Worm (Caenorhabditis elegans) whole organism, L4 larva: ENCODE data around the gene srh-219.

ENCODE experiments used
- F37D6.2 ChIP-seq: sonication (generic microtip); optimal IDR thresholded peaks from 2 replicates; lab custom pipeline; 2016; ENCODE audit warnings: mild to moderate bottlenecking, missing genetic modification characterization, missing compliant biosample characterization
- T20F7.1 ChIP-seq: fragments of 200-800 bp; sonication (Bioruptor generic); optimal IDR thresholded peaks from 2 replicates; lab custom pipeline; 2018; ENCODE audit warnings: mild to moderate bottlenecking, missing genetic modification characterization, missing compliant biosample characterization
- arid-1 ChIP-seq: fragments of 200-800 bp; sonication (Bioruptor generic); conservative IDR thresholded peaks from 2 replicates; pipeline ENCODE4 v1.3.6; 2022; ENCODE audit warnings: missing genetic modification reagents, missing genetic modification characterization, missing compliant biosample characterization
- ceh-44 ChIP-seq: fragments of 200-800 bp; sonication (Bioruptor generic); IDR thresholded peaks from 2 replicates; pipeline ENCODE4 v1.3.6; 2022; ENCODE audit warnings: missing genetic modification reagents, missing genetic modification characterization, missing compliant biosample characterization
- cey-2 ChIP-seq: sonication (generic microtip); optimal IDR thresholded peaks from 3 replicates; lab custom pipeline; 2017; ENCODE audit warnings: missing genetic modification characterization, mild to moderate bottlenecking, missing compliant biosample characterization, antibody characterized with exemption, borderline replicate concordance; ENCODE audit not compliant: insufficient read depth
- ctbp-1 ChIP-seq: fragments of 200-800 bp; sonication (Bioruptor generic); IDR thresholded peaks from 2 replicates; pipeline ENCODE4 v1.3.6; 2022; ENCODE audit warnings: missing genetic modification reagents, missing genetic modification characterization, missing compliant biosample characterization
- daf-16 ChIP-seq, 3 experiments: sonication (generic microtip); optimal IDR thresholded peaks; 2 replicates each; lab custom pipeline; 2016 to 2017; ENCODE audit warnings: missing genetic modification characterization in 3 of 3, missing genetic modification reagents in 3 of 3, mild to moderate bottlenecking in 2 of 3, missing compliant biosample characterization in 2 of 3, missing biosample characterization in 1 of 3, moderate library complexity in 1 of 3
- dmd-6 ChIP-seq: fragments of 200-800 bp; sonication (Bioruptor generic); IDR thresholded peaks from 2 replicates; pipeline ENCODE4 v1.3.6; 2022; ENCODE audit warnings: missing genetic modification reagents, missing genetic modification characterization, missing compliant biosample characterization
- dve-1 ChIP-seq: sonication (generic microtip); optimal IDR thresholded peaks from 2 replicates; lab custom pipeline; 2017; ENCODE audit warnings: antibody characterized with exemption, mild to moderate bottlenecking, missing genetic modification characterization, missing compliant biosample characterization; ENCODE audit not compliant: insufficient read depth
- egl-27 ChIP-seq: sonication (generic microtip); optimal IDR thresholded peaks from 3 replicates; lab custom pipeline; 2017; ENCODE audit warnings: missing biosample characterization, missing genetic modification reagents, missing genetic modification characterization
- egl-43 ChIP-seq: fragments of 200-800 bp; sonication (Bioruptor generic); IDR thresholded peaks from 2 replicates; pipeline ENCODE4 v1.3.6; 2022; ENCODE audit warnings: missing genetic modification reagents, missing genetic modification characterization, missing compliant biosample characterization
- fkh-10 ChIP-seq: fragments of 150-350 bp; optimal IDR thresholded peaks from 2 replicates; lab custom pipeline; 2014; ENCODE audit warnings: missing biosample characterization, missing genetic modification reagents, missing genetic modification characterization
- gei-8 ChIP-seq: fragments of 200-800 bp; sonication (Bioruptor generic); optimal IDR thresholded peaks from 2 replicates; lab custom pipeline; 2018; ENCODE audit warnings: mild to moderate bottlenecking, missing genetic modification characterization, missing compliant biosample characterization
- hlh-30 ChIP-seq: sonication (generic microtip); optimal IDR thresholded peaks from 2 replicates; lab custom pipeline; 2017; ENCODE audit warnings: antibody characterized with exemption, mild to moderate bottlenecking, missing genetic modification characterization, missing compliant biosample characterization; ENCODE audit not compliant: insufficient read depth
- lin-1 ChIP-seq: fragments of 200-800 bp; sonication (Bioruptor generic); IDR thresholded peaks from 2 replicates; pipeline ENCODE4 v1.3.6; 2022; ENCODE audit warnings: missing genetic modification reagents, missing genetic modification characterization, missing compliant biosample characterization
- lin-29 ChIP-seq: fragments of 200-800 bp; sonication (Bioruptor generic); IDR thresholded peaks from 2 replicates; pipeline ENCODE4 v1.3.6; 2022; ENCODE audit warnings: missing genetic modification reagents, missing genetic modification characterization, missing compliant biosample characterization
- lin-38 ChIP-seq: fragments of 200-800 bp; sonication (Bioruptor generic); IDR thresholded peaks from 2 replicates; pipeline ENCODE4 v1.3.6; 2022; ENCODE audit warnings: missing genetic modification reagents, missing genetic modification characterization, missing compliant biosample characterization
- madf-5 ChIP-seq, 2 experiments: fragments of 200-800 bp; sonication (Bioruptor generic); IDR thresholded peaks; 2 replicates each; pipeline ENCODE4 v1.3.6; 2022; ENCODE audit warnings: missing compliant biosample characterization in 2 of 2, missing genetic modification characterization in 2 of 2
- madf-9 ChIP-seq: fragments of 200-800 bp; sonication (Bioruptor generic); conservative IDR thresholded peaks from 2 replicates; pipeline ENCODE4 v1.3.6; 2022; ENCODE audit warnings: missing genetic modification reagents, missing genetic modification characterization, missing compliant biosample characterization
- mdt-29 ChIP-seq: fragments of 200-800 bp; sonication (Bioruptor generic); IDR thresholded peaks from 2 replicates; pipeline ENCODE4 v1.3.6; 2022; ENCODE audit warnings: missing genetic modification reagents, missing genetic modification characterization, missing compliant biosample characterization
- mxl-3 ChIP-seq: fragments of 200-800 bp; sonication (Bioruptor generic); optimal IDR thresholded peaks from 2 replicates; lab custom pipeline; 2018; ENCODE audit warnings: mild to moderate bottlenecking, missing genetic modification characterization, missing compliant biosample characterization
- nhr-102 ChIP-seq: sonication (generic microtip); optimal IDR thresholded peaks from 2 replicates; lab custom pipeline; 2016; ENCODE audit warnings: mild to moderate bottlenecking, missing genetic modification characterization, moderate library complexity, missing compliant biosample characterization
- nhr-237 ChIP-seq: sonication (generic microtip); optimal IDR thresholded peaks from 2 replicates; lab custom pipeline; 2017; ENCODE audit warnings: missing biosample characterization, missing genetic modification characterization
- nhr-25 ChIP-seq: sonication (generic microtip); optimal IDR thresholded peaks from 2 replicates; lab custom pipeline; 2017; ENCODE audit warnings: missing genetic modification characterization, mild to moderate bottlenecking, missing compliant biosample characterization, antibody characterized with exemption, moderate library complexity, borderline replicate concordance; ENCODE audit not compliant: insufficient read depth
- nhr-28 ChIP-seq: fragments of 150-350 bp; optimal IDR thresholded peaks from 2 replicates; lab custom pipeline; 2014; ENCODE audit warnings: missing biosample characterization, missing genetic modification characterization
- nhr-77 ChIP-seq: fragments of 150-350 bp; optimal IDR thresholded peaks from 2 replicates; lab custom pipeline; 2014; ENCODE audit warnings: missing biosample characterization, missing genetic modification characterization
- php-3 ChIP-seq: fragments of 200-800 bp; sonication (Bioruptor generic); IDR thresholded peaks from 2 replicates; pipeline ENCODE4 v1.3.6; 2022; ENCODE audit warnings: missing genetic modification reagents, missing genetic modification characterization, missing compliant biosample characterization
- pqm-1 ChIP-seq: sonication (generic microtip); optimal IDR thresholded peaks from 2 replicates; lab custom pipeline; 2017; ENCODE audit warnings: missing biosample characterization, missing genetic modification characterization
- rbr-2 ChIP-seq: sonication (generic microtip); optimal IDR thresholded peaks from 2 replicates; lab custom pipeline; 2016; ENCODE audit warnings: missing genotype, missing genetic modification characterization, missing compliant biosample characterization
- skn-1 ChIP-seq: fragments of 150-350 bp; optimal IDR thresholded peaks from 2 replicates; lab custom pipeline; 2014; ENCODE audit warnings: missing biosample characterization, missing genetic modification characterization
- spr-1 ChIP-seq: sonication (generic microtip); optimal IDR thresholded peaks from 2 replicates; lab custom pipeline; 2016; ENCODE audit warnings: mild to moderate bottlenecking, missing genetic modification characterization, missing compliant biosample characterization
- spr-3 ChIP-seq: fragments of 200-800 bp; sonication (Bioruptor generic); optimal IDR thresholded peaks from 2 replicates; lab custom pipeline; 2018; ENCODE audit warnings: mild to moderate bottlenecking, missing genetic modification characterization, missing compliant biosample characterization
- unc-39 ChIP-seq: sonication (generic microtip); optimal IDR thresholded peaks from 2 replicates; lab custom pipeline; 2017; ENCODE audit warnings: missing biosample characterization, missing genetic modification characterization
- unc-62 ChIP-seq, 3 experiments: fragments of 150-350 bp in 1 of 3; sonication (generic microtip); optimal IDR thresholded peaks in 2 of 3; peaks in 1 of 3; 1 replicate in 1 of 3; 2 replicates in 2 of 3; lab custom pipeline; 2014 to 2017; ENCODE audit warnings: missing biosample characterization in 3 of 3, missing genetic modification characterization in 3 of 3, missing genetic modification reagents in 3 of 3, missing genotype in 1 of 3
- vab-7 ChIP-seq: fragments of 200-800 bp; sonication (Bioruptor generic); IDR thresholded peaks from 2 replicates; pipeline ENCODE4 v1.3.6; 2022; ENCODE audit warnings: missing genetic modification reagents, missing genetic modification characterization, missing compliant biosample characterization
- zip-11 ChIP-seq: fragments of 200-800 bp; sonication (Bioruptor generic); IDR thresholded peaks from 2 replicates; pipeline ENCODE4 v1.3.6; 2022; ENCODE audit warnings: missing genetic modification characterization, missing compliant biosample characterization

srh-219 gene

DNA sequence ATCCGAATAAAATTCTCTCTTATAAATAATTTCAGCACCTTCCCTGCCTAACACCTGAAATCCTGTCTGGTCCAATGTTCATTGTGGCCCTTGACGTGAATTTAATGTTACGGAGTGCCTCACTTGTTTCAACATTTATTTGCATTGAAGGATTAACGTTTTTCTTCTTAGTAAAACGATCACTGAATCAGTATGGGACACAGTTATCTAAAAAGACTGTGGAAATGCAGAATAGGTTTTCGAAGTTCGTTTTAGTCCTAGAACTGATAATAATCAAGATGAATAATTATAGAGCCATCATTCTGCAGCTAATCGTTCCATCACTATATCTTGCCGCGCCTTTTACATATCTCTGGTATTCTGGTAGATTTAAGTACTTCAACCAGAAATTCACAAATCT is at the start of gene srh-219:
TSS of gene srh-219 (plus strand) at position 301 of the 400 bp plus-strand sequence.
- TF ChIP-seq cey-2 (tag; lab: Kevin White, UChicago) (no peak), unc-39 (tag; lab: Kevin White, UChicago) (no peak), spr-3 (GFP tag; lab: Kevin White, UChicago) (no peak), mdt-29 (GFP tag; lab: Robert Waterston, UW) (no peak), zip-11 (GFP tag; lab: Robert Waterston, UW) (no peak), ctbp-1 (GFP tag; lab: Robert Waterston, UW) (no peak)

DNA sequence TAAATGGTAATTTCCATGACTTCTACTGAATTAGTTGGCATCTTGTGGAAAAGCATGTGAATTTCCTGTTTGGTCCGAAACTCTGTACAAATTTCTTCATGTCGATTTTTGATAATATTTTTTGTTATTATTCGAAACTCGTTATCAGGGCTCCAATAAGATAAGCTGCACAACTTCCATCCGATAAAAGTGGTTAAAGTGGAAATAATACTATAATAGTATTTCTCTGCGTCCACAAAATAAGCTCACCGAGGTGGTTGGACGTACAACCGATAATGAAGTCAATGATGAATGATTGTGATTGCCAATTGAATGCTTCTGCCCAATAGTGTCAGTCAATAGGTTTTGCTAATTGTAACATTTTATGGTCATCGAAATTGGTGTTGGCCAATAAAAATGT is 46.9 kb upstream of the srh-219 start, which contains the start of gene T26H5.4:
TSS of gene T26H5.4 (minus strand) at position 294 of the 400 bp plus-strand sequence.
- TF ChIP-seq dmd-6 (no peak), ceh-44 (GFP tag; lab: Robert Waterston, UW) (no peak), unc-39 (tag; lab: Kevin White, UChicago) (no peak), gei-8 (GFP tag; lab: Kevin White, UChicago) (no peak), rbr-2 (tag; lab: Kevin White, UChicago) (no peak), madf-5 (GFP tag; IDR thresholded peaks at IDR 0.05; lab: Robert Waterston, UW) (no peak), lin-38 (GFP tag; lab: Robert Waterston, UW) (no peak), hlh-30 (tag; lab: Kevin White, UChicago) (no peak), spr-1 (tag; lab: Kevin White, UChicago) (no peak), lin-29 (GFP tag; lab: Robert Waterston, UW) (no peak), pqm-1 (tag; lab: Kevin White, UChicago) (peak; percentile 21), fkh-10 (GFP tag; lab: Kevin White, UChicago) (no peak), nhr-25 (no peak), egl-43 (GFP tag; lab: Robert Waterston, UW) (no peak), lin-1 (GFP tag; lab: Robert Waterston, UW) (no peak), daf-16 (GFP tag; optimal IDR thresholded peaks at IDR 0.05; lab: Kevin White, UChicago) (no peak), daf-16 (tag; optimal IDR thresholded peaks at IDR 0.05; lab: Kevin White, UChicago) (peak; percentile 37), madf-9 (no peak), nhr-28 (tag; lab: Kevin White, UChicago) (peak; percentile 18), php-3 (GFP tag; lab: Robert Waterston, UW) (peak; percentile 69; the same call in 1 of the 2 replicates), egl-27 (tag; lab: Kevin White, UChicago) (no peak), dve-1 (tag; lab: Kevin White, UChicago) (no peak), nhr-77 (tag; lab: Kevin White, UChicago) (no peak), nhr-237 (tag; lab: Kevin White, UChicago) (no peak), vab-7 (GFP tag; lab: Robert Waterston, UW) (no peak), unc-62 (GFP tag; optimal IDR thresholded peaks at IDR 0.05 in 1 of 2; lab: Kevin White, UChicago) (no peak), unc-62 (tag; optimal IDR thresholded peaks at IDR 0.05; lab: Kevin White, UChicago) (no peak), skn-1 (tag; lab: Kevin White, UChicago) (no peak), T20F7.1 (GFP tag; lab: Kevin White, UChicago) (no peak), cey-2 (tag; lab: Kevin White, UChicago) (no peak)
- TF ChIP-seq, all 104 proteins: peak for 4

DNA sequence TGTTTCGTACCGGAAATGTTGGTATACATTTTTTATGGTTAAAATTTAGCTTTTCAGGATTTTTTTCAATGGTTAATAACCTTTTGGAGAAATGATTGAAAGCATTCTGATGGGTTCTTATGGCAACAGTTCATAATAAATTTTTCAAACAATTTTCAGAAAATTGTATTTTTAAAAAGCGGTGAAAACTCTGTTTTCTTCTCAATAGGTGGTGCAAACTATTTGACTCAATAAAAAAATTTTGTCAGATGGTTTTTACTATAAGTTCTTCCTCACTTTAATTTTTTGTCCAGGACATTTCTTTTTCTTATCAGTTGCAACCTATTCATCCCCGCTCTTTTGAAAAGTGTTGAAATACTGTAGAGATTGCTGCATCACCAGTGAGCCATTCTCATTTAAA is 46.4 kb upstream of the srh-219 start, which contains the start of gene T26H5.14:
TSS of gene T26H5.14 (plus strand) at position 301 of the 400 bp plus-strand sequence.
- TF ChIP-seq nhr-102 (tag; lab: Kevin White, UChicago) (no peak), mxl-3 (GFP tag; lab: Kevin White, UChicago) (no peak), F37D6.2 (no peak), arid-1 (GFP tag; lab: Robert Waterston, UW) (no peak)
